Fruit fly (Drosophila melanogaster) whole organism, embryonic: ENCODE measurements around the gene Or19a.

Source experiments
- B-H2 ChIP-seq: fragments of 200-800 bp; sonication (Bioruptor generic); optimal IDR thresholded peaks from 2 replicates; lab custom pipeline; 2018; ENCODE audit warnings: missing biosample characterization, mild to moderate bottlenecking, missing genetic modification characterization
- Bgb ChIP-seq: fragments of 200-800 bp; sonication (Bioruptor generic); IDR thresholded peaks from 2 replicates; pipeline ENCODE4 v1.3.6; 2022; ENCODE audit warnings: missing biosample characterization, missing genetic modification characterization; ENCODE audit not compliant: partially characterized antibody
- CG10431 ChIP-seq: fragments of 200-800 bp; sonication (Bioruptor generic); optimal IDR thresholded peaks from 3 replicates; lab custom pipeline; 2018; ENCODE audit warnings: missing biosample characterization, mild to moderate bottlenecking, missing genetic modification characterization
- CG11247 ChIP-seq: fragments of 200-800 bp; sonication (Bioruptor generic); IDR thresholded peaks from 2 replicates; pipeline ENCODE4 v1.3.6; 2022; ENCODE audit warnings: missing biosample characterization, missing genetic modification characterization
- CG11696 ChIP-seq: fragments of 200-800 bp; sonication (Bioruptor generic); IDR thresholded peaks from 2 replicates; pipeline ENCODE4 v1.3.6; 2022; ENCODE audit warnings: missing biosample characterization, missing genetic modification characterization
- CG12155 ChIP-seq: fragments of 200-800 bp; sonication (Bioruptor generic); optimal IDR thresholded peaks from 3 replicates; lab custom pipeline; 2016; ENCODE audit warnings: missing biosample characterization, missing genetic modification characterization
- CG14710 ChIP-seq: fragments of 200-800 bp; sonication (Bioruptor generic); optimal IDR thresholded peaks from 3 replicates; lab custom pipeline; 2019; ENCODE audit warnings: missing biosample characterization, mild to moderate bottlenecking, missing genetic modification characterization, moderate library complexity
- CG15601 ChIP-seq: fragments of 200-800 bp; sonication (Bioruptor generic); optimal IDR thresholded peaks from 3 replicates; lab custom pipeline; 2019; ENCODE audit warnings: missing biosample characterization, mild to moderate bottlenecking, missing genetic modification characterization, moderate library complexity
- CG1603 ChIP-seq: fragments of 200-800 bp; sonication (Bioruptor generic); optimal IDR thresholded peaks from 2 replicates; lab custom pipeline; 2019; ENCODE audit warnings: missing biosample characterization, mild to moderate bottlenecking, missing genetic modification characterization, moderate library complexity
- CG17186 ChIP-seq: fragments of 200-800 bp; sonication (Bioruptor generic); optimal IDR thresholded peaks from 3 replicates; lab custom pipeline; 2017; ENCODE audit warnings: missing biosample characterization, missing genetic modification reagents, missing genetic modification characterization
- CG17912 ChIP-seq: fragments of 200-800 bp; sonication (Bioruptor generic); optimal IDR thresholded peaks from 2 replicates; lab custom pipeline; 2018; ENCODE audit warnings: missing biosample characterization, mild to moderate bottlenecking, missing genetic modification characterization
- CG2116 ChIP-seq: fragments of 200-800 bp; sonication (Bioruptor generic); optimal IDR thresholded peaks from 3 replicates; lab custom pipeline; 2018; ENCODE audit warnings: missing biosample characterization, mild to moderate bottlenecking, missing genetic modification characterization
- CG30431 ChIP-seq: fragments of 200-800 bp; sonication (Bioruptor generic); optimal IDR thresholded peaks from 2 replicates; lab custom pipeline; 2017; ENCODE audit warnings: missing biosample characterization, missing genetic modification characterization
- CG31388 ChIP-seq: fragments of 200-800 bp; sonication (Bioruptor generic); optimal IDR thresholded peaks from 2 replicates; lab custom pipeline; 2016; ENCODE audit warnings: missing biosample characterization, missing genetic modification characterization
- CG3407 ChIP-seq: fragments of 200-800 bp; sonication (Bioruptor generic); optimal IDR thresholded peaks from 2 replicates; lab custom pipeline; 2018; ENCODE audit warnings: missing biosample characterization, mild to moderate bottlenecking, missing genetic modification characterization
- CG4404 ChIP-seq: fragments of 200-800 bp; sonication (Bioruptor generic); IDR thresholded peaks from 2 replicates; pipeline ENCODE4 v1.3.6; 2022; ENCODE audit warnings: missing biosample characterization, missing genetic modification characterization
- CG5953 ChIP-seq: fragments of 200-800 bp; sonication (Bioruptor generic); IDR thresholded peaks from 2 replicates; pipeline ENCODE4 v1.3.6; 2022; ENCODE audit warnings: missing biosample characterization, missing genetic modification characterization
- CG6175 ChIP-seq: fragments of 200-800 bp; sonication (Bioruptor generic); IDR thresholded peaks from 3 replicates; pipeline ENCODE4 v1.3.6; 2022; ENCODE audit warnings: missing biosample characterization, missing genetic modification characterization
- CG6791 ChIP-seq: fragments of 200-800 bp; sonication (Bioruptor generic); IDR thresholded peaks from 3 replicates; pipeline ENCODE4 v1.3.6; 2022; ENCODE audit warnings: missing biosample characterization, missing genetic modification characterization; ENCODE audit not compliant: partially characterized antibody
- CG6813 ChIP-seq: fragments of 200-800 bp; sonication (Bioruptor generic); optimal IDR thresholded peaks from 2 replicates; lab custom pipeline; 2017; ENCODE audit warnings: missing biosample characterization, missing genetic modification characterization, mild to moderate bottlenecking, moderate library complexity, missing genetic modification reagents
- CG7963 ChIP-seq: fragments of 200-800 bp; sonication (Bioruptor generic); IDR thresholded peaks from 3 replicates; pipeline ENCODE4 v1.3.6; 2022; ENCODE audit warnings: missing biosample characterization, missing genetic modification characterization; ENCODE audit not compliant: partially characterized antibody
- D ChIP-seq, 2 experiments: fragments of 200-800 bp in 1 of 2; fragments of >200 bp in 1 of 2; sonication (Bioruptor generic) in 1 of 2; optimal IDR thresholded peaks; 2 replicates in 1 of 2; 3 replicates in 1 of 2; lab custom pipeline; 2017; ENCODE audit warnings: mild to moderate bottlenecking in 1 of 2, missing biosample characterization in 1 of 2, missing genetic modification characterization in 1 of 2, missing genetic modification reagents in 1 of 2
- H15 ChIP-seq: fragments of 200-800 bp; sonication (Bioruptor generic); IDR thresholded peaks from 3 replicates; pipeline ENCODE4 v1.3.6; 2022; ENCODE audit warnings: missing biosample characterization, missing genetic modification characterization
- HLH4C ChIP-seq: fragments of 200-800 bp; sonication (Bioruptor generic); IDR thresholded peaks from 3 replicates; pipeline ENCODE4 v1.3.6; 2022; ENCODE audit warnings: missing biosample characterization, missing genetic modification characterization; ENCODE audit not compliant: partially characterized antibody
- HmgZ ChIP-seq: fragments of 200-800 bp; sonication (Bioruptor generic); optimal IDR thresholded peaks from 2 replicates; lab custom pipeline; 2018; ENCODE audit warnings: missing biosample characterization, mild to moderate bottlenecking, missing genetic modification characterization
- Lim3 ChIP-seq: fragments of 200-800 bp; sonication (Bioruptor generic); IDR thresholded peaks from 2 replicates; pipeline ENCODE4 v1.3.6; 2022; ENCODE audit warnings: missing biosample characterization, missing genetic modification characterization
- Mrtf ChIP-seq: fragments of 200-800 bp; sonication (Bioruptor generic); IDR thresholded peaks from 3 replicates; pipeline ENCODE4 v1.3.6; 2022; ENCODE audit warnings: missing biosample characterization, missing genetic modification characterization
- NFAT ChIP-seq: fragments of 200-800 bp; sonication (Bioruptor generic); IDR thresholded peaks from 2 replicates; pipeline ENCODE4 v1.3.6; 2022; ENCODE audit warnings: missing biosample characterization, missing genetic modification characterization
- Nf-YB ChIP-seq: fragments of 200-800 bp; sonication (Bioruptor generic); optimal IDR thresholded peaks from 3 replicates; lab custom pipeline; 2019; ENCODE audit warnings: missing biosample characterization, mild to moderate bottlenecking, missing genetic modification characterization, moderate library complexity
- Ptx1 ChIP-seq: fragments of 200-800 bp; sonication (Bioruptor generic); IDR thresholded peaks from 2 replicates; pipeline ENCODE4 v1.3.6; 2022; ENCODE audit warnings: missing biosample characterization, missing genetic modification characterization
- Scr ChIP-seq: fragments of 200-800 bp; sonication (Bioruptor generic); IDR thresholded peaks from 2 replicates; pipeline ENCODE4 v1.3.6; 2022; ENCODE audit warnings: missing biosample characterization, missing genetic modification characterization; ENCODE audit not compliant: partially characterized antibody
- Xrp1 ChIP-seq: fragments of 200-800 bp; sonication (Bioruptor generic); IDR thresholded peaks from 2 replicates; pipeline ENCODE4 v1.3.6; 2022; ENCODE audit warnings: missing biosample characterization, missing genetic modification characterization
- YL-1 ChIP-seq: fragments of 200-800 bp; sonication (Bioruptor generic); optimal IDR thresholded peaks from 3 replicates; lab custom pipeline; 2017; ENCODE audit warnings: missing biosample characterization, mild to moderate bottlenecking, missing genetic modification characterization
- amos ChIP-seq: fragments of 200-800 bp; sonication (Bioruptor generic); IDR thresholded peaks from 2 replicates; pipeline ENCODE4 v1.3.6; 2022; ENCODE audit warnings: missing biosample characterization, missing genetic modification characterization; ENCODE audit not compliant: partially characterized antibody
- ash1 ChIP-seq: fragments of 200-800 bp; sonication (Bioruptor generic); optimal IDR thresholded peaks from 2 replicates; lab custom pipeline; 2018; ENCODE audit warnings: missing biosample characterization, mild to moderate bottlenecking, missing genetic modification characterization
- br ChIP-seq: fragments of >200 bp; optimal IDR thresholded peaks from 2 replicates; lab custom pipeline; 2017
- cad ChIP-seq: fragments of >200 bp; optimal IDR thresholded peaks from 2 replicates; lab custom pipeline; 2017; ENCODE audit warnings: missing biosample characterization, missing genetic modification characterization
- chinmo ChIP-seq: fragments of 200-800 bp; sonication (Bioruptor generic); IDR thresholded peaks from 4 replicates; pipeline ENCODE4 v1.3.6; 2022; ENCODE audit warnings: missing biosample characterization, missing genetic modification characterization; ENCODE audit not compliant: partially characterized antibody
- gce ChIP-seq: fragments of 200-800 bp; sonication (Bioruptor generic); IDR thresholded peaks from 3 replicates; pipeline ENCODE4 v1.3.6; 2022; ENCODE audit warnings: missing biosample characterization, missing genetic modification characterization
- hb ChIP-seq: fragments of 200-800 bp; sonication (Bioruptor generic); IDR thresholded peaks from 3 replicates; pipeline ENCODE4 v1.3.6; 2022; ENCODE audit warnings: missing biosample characterization, missing genetic modification characterization; ENCODE audit not compliant: partially characterized antibody
- ind ChIP-seq: fragments of 200-800 bp; sonication (Bioruptor generic); optimal IDR thresholded peaks from 3 replicates; lab custom pipeline; 2016; ENCODE audit warnings: missing biosample characterization, missing genetic modification characterization
- lbe ChIP-seq: fragments of 200-800 bp; sonication (Bioruptor generic); optimal IDR thresholded peaks from 2 replicates; lab custom pipeline; 2016; ENCODE audit warnings: missing biosample characterization, mild to moderate bottlenecking, missing genetic modification characterization
- lilli ChIP-seq: fragments of 200-800 bp; sonication (Bioruptor generic); optimal IDR thresholded peaks from 3 replicates; lab custom pipeline; 2016; ENCODE audit warnings: missing biosample characterization, missing genetic modification characterization
- nerfin-2 ChIP-seq: fragments of 200-800 bp; sonication (Bioruptor generic); IDR thresholded peaks from 2 replicates; pipeline ENCODE4 v1.3.6; 2022; ENCODE audit warnings: missing biosample characterization, missing genetic modification characterization; ENCODE audit not compliant: partially characterized antibody
- pros ChIP-seq: fragments of 200-800 bp; sonication (Bioruptor generic); optimal IDR thresholded peaks from 3 replicates; lab custom pipeline; 2019; ENCODE audit warnings: missing biosample characterization, mild to moderate bottlenecking, missing genetic modification characterization, moderate library complexity
- psq ChIP-seq: fragments of 200-800 bp; sonication (Bioruptor generic); optimal IDR thresholded peaks from 2 replicates; lab custom pipeline; 2017; ENCODE audit warnings: missing biosample characterization, missing genetic modification characterization
- stc ChIP-seq: fragments of 200-800 bp; sonication (Bioruptor generic); IDR thresholded peaks from 2 replicates; pipeline ENCODE4 v1.3.6; 2022; ENCODE audit warnings: missing biosample characterization, missing genetic modification characterization
- stwl ChIP-seq: fragments of 200-800 bp; sonication (Bioruptor generic); optimal IDR thresholded peaks from 3 replicates; lab custom pipeline; 2018; ENCODE audit warnings: missing biosample characterization, mild to moderate bottlenecking, missing genetic modification characterization, moderate library complexity
- unpg ChIP-seq: fragments of 200-800 bp; sonication (Bioruptor generic); optimal IDR thresholded peaks from 3 replicates; lab custom pipeline; 2018; ENCODE audit warnings: missing biosample characterization, mild to moderate bottlenecking, missing genetic modification characterization, moderate library complexity
- usp ChIP-seq: fragments of >200 bp; optimal IDR thresholded peaks from 2 replicates; lab custom pipeline; 2017; ENCODE audit warnings: missing biosample characterization, missing genetic modification characterization
- zfh2 ChIP-seq: fragments of 200-800 bp; sonication (Bioruptor generic); optimal IDR thresholded peaks from 2 replicates; lab custom pipeline; 2016; ENCODE audit warnings: missing biosample characterization, missing genetic modification characterization

Gene Or19a

dm6 chrX:20169898-20170297 lies 26.9 kb upstream of the Or19a start, which contains the start of the genes CG9581 and CG9578 (continued):
- TF ChIP-seq CG2116 (peak; percentile 83), CG12155 (GFP tag; lab: Kevin White, UChicago) (no peak), CG10431 (no peak), ind (GFP tag; lab: Kevin White, UChicago) (no peak), unpg (no peak), H15 (no peak), br (lab: Kevin White, UChicago) (no peak), NFAT (GFP tag; lab: Robert Waterston, UW) (no peak), CG11696 (GFP tag; lab: Robert Waterston, UW) (no peak), lbe (GFP tag; lab: Kevin White, UChicago) (no peak), CG30431 (GFP tag; lab: Kevin White, UChicago) (no peak), Bgb (GFP tag; lab: Robert Waterston, UW) (peak; percentile 35; the same call in 1 of the 2 replicates), CG11247 (GFP tag; lab: Robert Waterston, UW) (no peak), CG7963 (GFP tag; lab: Robert Waterston, UW) (peak; percentile 15; the same call in 1 of the 3 replicates), Scr (peak; percentile 87), B-H2 (no peak), chinmo (GFP tag; lab: Robert Waterston, UW) (peak; percentile 78; the same call in 1 of the 4 replicates), CG5953 (GFP tag; lab: Robert Waterston, UW) (no peak), Nf-YB (GFP tag; lab: Kevin White, UChicago) (no peak), CG4404 (GFP tag; lab: Robert Waterston, UW) (no peak), CG31388 (GFP tag; lab: Kevin White, UChicago) (no peak), psq (GFP tag; lab: Kevin White, UChicago) (no peak), hb (GFP tag; lab: Robert Waterston, UW) (peak; percentile 71; the same call in 2 of the 3 replicates), CG3407 (GFP tag; lab: Kevin White, UChicago) (no peak), amos (GFP tag; lab: Robert Waterston, UW) (peak; percentile 63), CG6791 (GFP tag; lab: Robert Waterston, UW) (peak; percentile 68), D (optimal IDR thresholded peaks at IDR 0.05; lab: Kevin White, UChicago) (no peak), D (GFP tag; optimal IDR thresholded peaks at IDR 0.05; lab: Kevin White, UChicago) (no peak), ash1 (no peak), Ptx1 (GFP tag; lab: Robert Waterston, UW) (no peak), gce (GFP tag; lab: Robert Waterston, UW) (no peak), cad (GFP tag; lab: Kevin White, UChicago) (no peak), CG1603 (tag; lab: Kevin White, UChicago) (peak; percentile 63), HmgZ (no peak), CG6813 (GFP tag; lab: Kevin White, UChicago) (no peak), stc (no peak), CG14710 (tag; lab: Kevin White, UChicago) (peak; percentile 27), lilli (GFP tag; lab: Kevin White, UChicago) (peak; percentile 14), stwl (tag; lab: Kevin White, UChicago) (peak; percentile 44), CG6175 (GFP tag; lab: Robert Waterston, UW) (no peak), nerfin-2 (GFP tag; lab: Robert Waterston, UW) (peak; percentile 53), CG17186 (GFP tag; lab: Kevin White, UChicago) (peak; percentile 10), pros (no peak), YL-1 (GFP tag; lab: Kevin White, UChicago) (no peak), CG15601 (tag; lab: Kevin White, UChicago) (no peak), Xrp1 (GFP tag; lab: Robert Waterston, UW) (no peak), CG17912 (GFP tag; lab: Kevin White, UChicago) (no peak), usp (GFP tag; lab: Kevin White, UChicago) (no peak), zfh2 (no peak), HLH4C (GFP tag; lab: Robert Waterston, UW) (peak; percentile 79), Lim3 (GFP tag; lab: Robert Waterston, UW) (no peak), Mrtf (GFP tag; lab: Robert Waterston, UW) (no peak)
